Worm (Caenorhabditis elegans) whole organism, late embryonic: Measurements from ENCODE around the gene hrg-3.

Experiments
- C08G9.2 ChIP-seq: sonication (generic microtip); optimal IDR thresholded peaks from 2 replicates; lab custom pipeline; 2016; ENCODE audit warnings: mild to moderate bottlenecking, missing genetic modification characterization, moderate library complexity, missing compliant biosample characterization
- F13H6.1 ChIP-seq: sonication (generic microtip); optimal IDR thresholded peaks from 2 replicates; lab custom pipeline; 2016; ENCODE audit warnings: missing genetic modification characterization, missing compliant biosample characterization
- K02D7.2 ChIP-seq: sonication (generic microtip); optimal IDR thresholded peaks from 2 replicates; lab custom pipeline; 2017; ENCODE audit warnings: mild to moderate bottlenecking, missing genetic modification characterization, missing compliant biosample characterization
- T23F11.4 ChIP-seq: fragments of 200-800 bp; sonication (Bioruptor generic); optimal IDR thresholded peaks from 2 replicates; lab custom pipeline; 2018; ENCODE audit warnings: mild to moderate bottlenecking, missing genetic modification characterization, missing compliant biosample characterization
- ceh-19 ChIP-seq: fragments of 200-800 bp; sonication (Bioruptor generic); optimal IDR thresholded peaks from 2 replicates; lab custom pipeline; 2018; ENCODE audit warnings: mild to moderate bottlenecking, missing genetic modification characterization, missing compliant biosample characterization
- ceh-2 ChIP-seq: sonication (generic microtip); optimal IDR thresholded peaks from 2 replicates; lab custom pipeline; 2016; ENCODE audit warnings: missing genotype, missing genetic modification characterization, missing compliant biosample characterization
- ceh-22 ChIP-seq: sonication (generic microtip); optimal IDR thresholded peaks from 2 replicates; lab custom pipeline; 2017; ENCODE audit warnings: missing biosample characterization, missing genetic modification characterization
- ceh-24 ChIP-seq: sonication (generic microtip); optimal IDR thresholded peaks from 2 replicates; lab custom pipeline; 2016; ENCODE audit warnings: mild to moderate bottlenecking, missing genetic modification characterization, missing compliant biosample characterization
- ceh-30 ChIP-seq: fragments of 150-350 bp; optimal IDR thresholded peaks from 2 replicates; lab custom pipeline; 2014; ENCODE audit warnings: missing biosample characterization, missing genetic modification characterization
- ceh-31 ChIP-seq: sonication (generic microtip); optimal IDR thresholded peaks from 2 replicates; lab custom pipeline; 2016; ENCODE audit warnings: missing genetic modification characterization, missing compliant biosample characterization
- ceh-45 ChIP-seq: fragments of 200-800 bp; sonication (Bioruptor generic); IDR thresholded peaks from 2 replicates; pipeline ENCODE4 v1.3.6; 2022; ENCODE audit warnings: missing genetic modification reagents, missing genetic modification characterization, missing compliant biosample characterization
- ceh-6 ChIP-seq: fragments of 200-800 bp; sonication (Bioruptor generic); optimal IDR thresholded peaks from 2 replicates; lab custom pipeline; 2018; ENCODE audit warnings: mild to moderate bottlenecking, missing genetic modification characterization, missing compliant biosample characterization
- che-1 ChIP-seq: sonication (generic microtip); optimal IDR thresholded peaks from 2 replicates; lab custom pipeline; 2016; ENCODE audit warnings: mild to moderate bottlenecking, missing genetic modification characterization, missing compliant biosample characterization
- dmd-4 ChIP-seq: sonication (generic microtip); optimal IDR thresholded peaks from 2 replicates; lab custom pipeline; 2016; ENCODE audit warnings: borderline replicate concordance, missing genetic modification characterization, missing compliant biosample characterization
- dve-1 ChIP-seq: sonication (generic microtip); optimal IDR thresholded peaks from 2 replicates; lab custom pipeline; 2017; ENCODE audit warnings: antibody characterized with exemption, mild to moderate bottlenecking, missing genetic modification characterization, missing compliant biosample characterization
- elt-2 ChIP-seq: sonication (generic microtip); optimal IDR thresholded peaks from 2 replicates; lab custom pipeline; 2016; ENCODE audit warnings: missing genetic modification reagents, missing genetic modification characterization, missing compliant biosample characterization
- eyg-1 ChIP-seq: sonication (generic microtip); optimal IDR thresholded peaks from 2 replicates; lab custom pipeline; 2016; ENCODE audit warnings: missing genotype, missing genetic modification characterization, missing compliant biosample characterization
- fax-1 ChIP-seq: sonication (generic microtip); optimal IDR thresholded peaks from 2 replicates; lab custom pipeline; 2016; ENCODE audit warnings: missing genotype, missing genetic modification characterization, missing compliant biosample characterization
- fkh-6 ChIP-seq: sonication (generic microtip); optimal IDR thresholded peaks from 2 replicates; lab custom pipeline; 2016; ENCODE audit warnings: missing genetic modification characterization, missing compliant biosample characterization
- gmeb-2 ChIP-seq: sonication (generic microtip); optimal IDR thresholded peaks from 2 replicates; lab custom pipeline; 2016; ENCODE audit warnings: missing genetic modification characterization, inconsistent platforms, missing compliant biosample characterization
- hlh-15 ChIP-seq: sonication (generic microtip); optimal IDR thresholded peaks from 2 replicates; lab custom pipeline; 2016; ENCODE audit warnings: missing genetic modification characterization, missing compliant biosample characterization
- hlh-8 ChIP-seq: sonication (generic microtip); optimal IDR thresholded peaks from 2 replicates; lab custom pipeline; 2016; ENCODE audit warnings: missing genotype, missing genetic modification characterization, missing compliant biosample characterization
- lim-6 ChIP-seq: sonication (generic microtip); optimal IDR thresholded peaks from 2 replicates; lab custom pipeline; 2016; ENCODE audit warnings: missing genetic modification characterization, missing compliant biosample characterization
- lin-11 ChIP-seq: fragments of 200-800 bp; sonication (Bioruptor generic); optimal IDR thresholded peaks from 2 replicates; lab custom pipeline; 2018; ENCODE audit warnings: mild to moderate bottlenecking, missing genetic modification characterization, missing compliant biosample characterization
- madf-2 ChIP-seq: sonication (generic microtip); optimal IDR thresholded peaks from 2 replicates; lab custom pipeline; 2017; ENCODE audit warnings: missing genetic modification characterization, missing compliant biosample characterization
- nfya-1 ChIP-seq: sonication (generic microtip); optimal IDR thresholded peaks from 2 replicates; lab custom pipeline; 2017; ENCODE audit warnings: missing genetic modification characterization, mild to moderate bottlenecking, missing compliant biosample characterization, antibody characterized with exemption, moderate library complexity
- nhr-11 ChIP-seq: fragments of 150-350 bp; optimal IDR thresholded peaks from 2 replicates; lab custom pipeline; 2014; ENCODE audit warnings: missing biosample characterization, missing genetic modification characterization
- nhr-232 ChIP-seq: sonication (generic microtip); optimal IDR thresholded peaks from 2 replicates; lab custom pipeline; 2016; ENCODE audit warnings: missing genetic modification characterization, missing compliant biosample characterization
- odd-2 ChIP-seq: sonication (generic microtip); optimal IDR thresholded peaks from 2 replicates; lab custom pipeline; 2017; ENCODE audit warnings: antibody characterized with exemption, mild to moderate bottlenecking, missing genetic modification characterization, missing compliant biosample characterization
- pat-9 ChIP-seq: fragments of 200-800 bp; sonication (Bioruptor generic); optimal IDR thresholded peaks from 2 replicates; lab custom pipeline; 2018; ENCODE audit warnings: mild to moderate bottlenecking, missing genetic modification characterization, moderate library complexity, missing compliant biosample characterization
- pax-1 ChIP-seq: fragments of 150-350 bp; optimal IDR thresholded peaks from 2 replicates; lab custom pipeline; 2014; ENCODE audit warnings: missing biosample characterization, missing genetic modification characterization
- sdc-2 ChIP-seq: sonication (generic microtip); optimal IDR thresholded peaks from 2 replicates; lab custom pipeline; 2016; ENCODE audit warnings: missing genotype, missing genetic modification characterization, missing compliant biosample characterization
- sox-2 ChIP-seq: fragments of 200-800 bp; sonication (Bioruptor generic); IDR thresholded peaks from 2 replicates; pipeline ENCODE4 v1.3.6; 2022; ENCODE audit warnings: missing genetic modification reagents, missing genetic modification characterization, missing compliant biosample characterization
- syd-9 ChIP-seq: sonication (generic microtip); optimal IDR thresholded peaks from 2 replicates; lab custom pipeline; 2016; ENCODE audit warnings: mild to moderate bottlenecking, missing genetic modification characterization, moderate library complexity, missing compliant biosample characterization
- tbx-2 ChIP-seq: sonication (generic microtip); optimal IDR thresholded peaks from 2 replicates; lab custom pipeline; 2016; ENCODE audit warnings: missing genetic modification characterization, missing compliant biosample characterization
- tbx-7 ChIP-seq: sonication (generic microtip); optimal IDR thresholded peaks from 2 replicates; lab custom pipeline; 2016; ENCODE audit warnings: missing genotype, missing genetic modification characterization, missing compliant biosample characterization
- ttx-3 ChIP-seq: sonication (generic microtip); optimal IDR thresholded peaks from 2 replicates; lab custom pipeline; 2016; ENCODE audit warnings: missing genetic modification reagents, missing genetic modification characterization, missing compliant biosample characterization
- unc-42 ChIP-seq: sonication (generic microtip); optimal IDR thresholded peaks from 2 replicates; lab custom pipeline; 2016; ENCODE audit warnings: missing genotype, missing genetic modification characterization, missing compliant biosample characterization
- unc-55 ChIP-seq: sonication (generic microtip); optimal IDR thresholded peaks from 2 replicates; lab custom pipeline; 2017; ENCODE audit warnings: missing biosample characterization, missing genetic modification reagents, missing genetic modification characterization
- unc-86 ChIP-seq: sonication (generic microtip); optimal IDR thresholded peaks from 2 replicates; lab custom pipeline; 2016; ENCODE audit warnings: missing genetic modification characterization, missing compliant biosample characterization
- zip-5 ChIP-seq: sonication (generic microtip); optimal IDR thresholded peaks from 2 replicates; lab custom pipeline; 2016; ENCODE audit warnings: missing genetic modification characterization, missing compliant biosample characterization

Gene hrg-3

DNA sequence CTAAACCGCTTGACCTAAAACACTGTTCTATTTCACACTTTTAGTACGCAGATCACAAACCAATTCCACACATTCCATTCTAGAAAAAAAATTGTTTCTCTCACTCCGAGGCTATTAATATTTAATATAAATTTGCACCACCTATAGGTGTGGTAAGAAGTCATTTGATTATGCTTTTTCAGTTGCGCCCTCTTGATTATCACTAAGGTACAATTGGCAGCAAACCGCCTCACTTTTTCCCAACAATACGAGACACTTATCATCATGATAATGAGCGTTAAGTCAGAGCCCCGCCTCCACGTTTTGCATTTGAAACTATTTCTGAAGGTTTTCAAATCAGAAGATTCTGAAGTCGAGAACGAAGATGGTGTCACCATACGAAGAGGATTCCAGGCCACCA is 19.0 kb upstream of the hrg-3 start, which contains the start of gene aqp-4:
Gene aqp-4, plus strand, starts transcription at position 270 of the 400 bp plus-strand sequence.
- no peak for TF ChIP-seq dve-1 (tag; lab: Kevin White, UChicago)
- no peak for TF ChIP-seq ttx-3 (tag; lab: Kevin White, UChicago)
- TF ChIP-seq odd-2 (tag; lab: Kevin White, UChicago), result no peak
- no peak for TF ChIP-seq ceh-22 (tag; lab: Kevin White, UChicago)
- TF ChIP-seq ceh-45 (GFP tag; lab: Robert Waterston, UW), result no peak
- no peak for TF ChIP-seq ceh-31
- no peak for TF ChIP-seq ceh-24

DNA sequence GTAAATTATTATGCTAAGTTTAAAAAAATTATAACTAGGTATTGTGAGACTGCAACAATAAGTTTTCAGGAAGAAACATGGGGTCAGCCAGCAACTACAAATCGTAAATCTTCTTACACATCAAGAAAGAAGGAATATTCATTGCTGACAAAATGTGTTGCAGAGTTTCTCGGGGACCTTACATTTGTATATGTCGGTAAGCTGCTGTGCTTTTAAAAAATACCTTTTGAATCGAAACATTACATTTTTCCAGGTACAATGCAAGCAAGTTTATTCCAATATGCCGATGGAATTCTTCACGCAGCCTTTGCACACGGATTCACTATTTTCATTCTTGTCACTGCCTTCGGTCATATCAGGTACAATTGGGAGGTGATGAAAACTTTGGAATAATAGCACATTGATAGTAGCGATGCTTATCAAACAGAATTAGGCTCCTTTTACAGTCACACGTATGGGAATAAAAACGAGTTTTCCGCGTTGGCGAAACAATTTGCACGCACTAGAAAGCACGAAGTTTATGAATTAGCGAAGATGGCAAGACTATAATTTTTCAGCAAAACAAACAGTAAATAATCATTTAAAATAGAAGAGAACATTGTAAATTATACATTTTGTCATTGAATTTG is 18.1 kb upstream of the hrg-3 start:
- TF ChIP-seq K02D7.2 (tag; lab: Kevin White, UChicago) (no peak), nhr-11 (tag; lab: Kevin White, UChicago) (no peak), dmd-4 (tag; lab: Kevin White, UChicago) (no peak), unc-55 (GFP tag; lab: Kevin White, UChicago) (no peak), tbx-2 (tag; lab: Kevin White, UChicago) (no peak), unc-42 (tag; lab: Kevin White, UChicago) (no peak), hlh-15 (tag; lab: Kevin White, UChicago) (no peak), pax-1 (no peak), eyg-1 (tag; lab: Kevin White, UChicago) (no peak), sox-2 (GFP tag; lab: Robert Waterston, UW) (no peak), C08G9.2 (tag; lab: Kevin White, UChicago) (no peak), fkh-6 (no peak), madf-2 (tag; lab: Kevin White, UChicago) (no peak), ceh-19 (GFP tag; lab: Kevin White, UChicago) (no peak), ceh-6 (no peak), hlh-8 (tag; lab: Kevin White, UChicago) (no peak), nhr-232 (tag; lab: Kevin White, UChicago) (no peak)

DNA sequence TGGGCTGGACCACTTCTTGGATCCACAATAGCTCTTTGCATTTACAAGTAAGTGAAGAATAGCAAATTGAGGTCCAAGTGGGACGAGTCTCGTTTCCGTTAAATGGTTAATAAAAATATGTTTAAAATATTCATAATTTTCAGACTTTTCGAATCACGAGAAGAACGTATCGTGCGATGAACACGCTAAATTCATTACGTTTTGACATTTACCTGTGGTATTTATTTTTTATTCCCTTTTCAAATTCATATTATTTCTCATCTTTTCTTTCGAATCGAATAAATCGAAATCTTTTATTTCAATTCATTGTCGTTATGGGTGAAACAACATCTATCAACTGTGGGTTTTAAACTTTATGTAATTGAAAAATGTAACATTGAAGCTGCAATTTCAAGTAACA is 16.9 kb upstream of the hrg-3 start, which contains the start of gene marc-1:
Gene marc-1, plus strand, starts transcription at position 301 of the 400 bp plus-strand sequence.
- no peak for TF ChIP-seq syd-9
- TF ChIP-seq unc-86 (tag; lab: Kevin White, UChicago), result no peak
- TF ChIP-seq ceh-2, result no peak
- no peak for TF ChIP-seq madf-2 (tag; lab: Kevin White, UChicago)
- TF ChIP-seq zip-5 (tag; lab: Kevin White, UChicago), result no peak
- TF ChIP-seq sdc-2 (tag; lab: Kevin White, UChicago), result no peak
- TF ChIP-seq tbx-7, result no peak
- TF ChIP-seq hlh-8 (tag; lab: Kevin White, UChicago), result no peak
- TF ChIP-seq ceh-6, result no peak
- no peak for TF ChIP-seq ceh-31
- TF ChIP-seq lin-11 (tag; lab: Kevin White, UChicago), result no peak
- no peak for TF ChIP-seq pat-9 (tag; lab: Kevin White, UChicago)
- no peak for TF ChIP-seq T23F11.4 (GFP tag; lab: Kevin White, UChicago)
- no peak for TF ChIP-seq lim-6 (tag; lab: Kevin White, UChicago)
- TF ChIP-seq tbx-2 (tag; lab: Kevin White, UChicago), result no peak

DNA sequence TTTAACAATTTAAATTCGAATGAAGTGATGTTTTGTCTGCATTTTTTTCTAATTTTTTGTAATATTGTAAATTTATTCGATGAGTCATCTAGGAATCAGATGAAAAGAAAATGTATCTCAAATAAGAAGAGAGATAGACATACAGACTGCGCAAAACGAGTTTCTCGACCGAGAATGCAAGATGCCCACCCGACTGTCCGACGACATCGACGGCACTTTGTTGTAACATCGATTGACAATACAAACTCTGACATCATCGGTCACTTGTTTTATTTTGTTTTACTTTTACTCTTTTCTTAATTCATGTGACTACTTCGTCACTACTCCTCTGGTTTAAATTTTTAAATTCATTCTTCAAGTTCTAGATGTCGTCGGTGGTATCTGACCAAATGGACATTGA is 15.4 kb upstream of the hrg-3 start, which contains the start of gene sta-2:
Gene sta-2, plus strand, starts transcription at position 349 of the 400 bp plus-strand sequence.
- TF ChIP-seq eyg-1 (tag; lab: Kevin White, UChicago) (no peak), fax-1 (tag; lab: Kevin White, UChicago) (no peak), che-1 (tag; lab: Kevin White, UChicago) (no peak), ceh-31 (no peak), F13H6.1 (tag; lab: Kevin White, UChicago) (no peak), K02D7.2 (tag; lab: Kevin White, UChicago) (no peak), lin-11 (tag; lab: Kevin White, UChicago) (no peak), dve-1 (tag; lab: Kevin White, UChicago) (no peak), odd-2 (tag; lab: Kevin White, UChicago) (no peak), nfya-1 (tag; lab: Kevin White, UChicago) (no peak), elt-2 (tag; lab: Kevin White, UChicago) (no peak), C08G9.2 (tag; lab: Kevin White, UChicago) (no peak), ceh-30 (tag; lab: Kevin White, UChicago) (no peak), gmeb-2 (tag; lab: Kevin White, UChicago) (no peak), dmd-4 (tag; lab: Kevin White, UChicago) (no peak)
